Worm (Caenorhabditis elegans) whole organism, L1 larva: ENCODE measurements around the gene C07A4.3.

Experiments used
- C16A3.4 ChIP-seq: fragments of 150-350 bp; optimal IDR thresholded peaks from 2 replicates; lab custom pipeline; 2014; ENCODE audit warnings: missing biosample characterization, missing genetic modification characterization
- dpl-1 ChIP-seq, 3 experiments: fragments of 150-350 bp in 2 of 3; sonication (generic microtip) in 1 of 3; optimal IDR thresholded peaks; 2 replicates each; lab custom pipeline; 2014 to 2017; ENCODE audit warnings: missing biosample characterization in 3 of 3, missing genetic modification characterization in 3 of 3, missing genetic modification reagents in 3 of 3
- ets-5 ChIP-seq: fragments of 200-800 bp; sonication (Bioruptor generic); IDR thresholded peaks from 2 replicates; pipeline ENCODE4 v1.3.6; 2022; ENCODE audit warnings: missing genetic modification characterization, missing compliant biosample characterization
- lsy-2 ChIP-seq, 2 experiments: fragments of 150-350 bp; optimal IDR thresholded peaks; 2 replicates each; lab custom pipeline; 2014; ENCODE audit warnings: missing biosample characterization in 2 of 2, missing genetic modification characterization in 2 of 2
- pqm-1 ChIP-seq: sonication (generic microtip); optimal IDR thresholded peaks from 3 replicates; lab custom pipeline; 2017; ENCODE audit warnings: missing biosample characterization, missing genetic modification characterization
- unc-130 ChIP-seq: fragments of 150-350 bp; optimal IDR thresholded peaks from 2 replicates; lab custom pipeline; 2017; ENCODE audit warnings: missing biosample characterization, missing genetic modification characterization, inconsistent platforms

DNA sequence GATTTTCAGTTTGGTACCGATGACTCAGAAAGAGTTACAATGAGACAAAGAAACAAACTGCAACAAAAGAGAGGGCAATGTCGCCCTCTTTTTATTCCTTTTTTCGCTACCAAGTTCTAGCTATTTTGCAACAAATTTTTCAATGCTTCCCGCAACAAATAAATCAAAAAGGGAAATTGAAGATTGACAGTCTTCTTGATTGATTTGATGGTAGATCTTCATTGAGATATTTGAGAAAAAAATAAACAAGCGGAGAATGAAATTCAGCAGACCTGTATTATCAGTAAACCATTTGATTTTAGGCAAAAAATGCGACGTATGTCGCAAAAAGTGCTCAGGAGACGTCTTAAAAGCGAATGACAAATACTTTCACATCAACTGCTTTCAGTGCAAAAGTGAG lies 27.5 kb upstream of the C07A4.3 start:
- no peak for TF ChIP-seq dpl-1 (GFP tag; optimal IDR thresholded peaks at IDR 0.05; lab: Kevin White, UChicago)
- TF ChIP-seq pqm-1 (tag; lab: Kevin White, UChicago): no peak
- no peak for TF ChIP-seq unc-130 (tag; lab: Kevin White, UChicago)
- TF ChIP-seq ets-5 (GFP tag; lab: Robert Waterston, UW): no peak
- TF ChIP-seq lsy-2 (tag; optimal IDR thresholded peaks at IDR 0.05; lab: Kevin White, UChicago): no peak
- TF ChIP-seq C16A3.4 (tag; lab: Kevin White, UChicago): no peak
